Worm (Caenorhabditis elegans) whole organism, late embryonic: ENCODE measurements around the gene ZK154.1.

Experiments
- fkh-6 ChIP-seq: sonication (generic microtip); optimal IDR thresholded peaks from 2 replicates; lab custom pipeline; 2016; ENCODE audit warnings: missing genetic modification characterization, missing compliant biosample characterization
- rnt-1 ChIP-seq: sonication (generic microtip); optimal IDR thresholded peaks from 2 replicates; lab custom pipeline; 2016; ENCODE audit warnings: missing genetic modification characterization, missing compliant biosample characterization
- unc-86 ChIP-seq: sonication (generic microtip); optimal IDR thresholded peaks from 2 replicates; lab custom pipeline; 2016; ENCODE audit warnings: missing genetic modification characterization, missing compliant biosample characterization
- zip-5 ChIP-seq: sonication (generic microtip); optimal IDR thresholded peaks from 2 replicates; lab custom pipeline; 2016; ENCODE audit warnings: missing genetic modification characterization, missing compliant biosample characterization

DNA sequence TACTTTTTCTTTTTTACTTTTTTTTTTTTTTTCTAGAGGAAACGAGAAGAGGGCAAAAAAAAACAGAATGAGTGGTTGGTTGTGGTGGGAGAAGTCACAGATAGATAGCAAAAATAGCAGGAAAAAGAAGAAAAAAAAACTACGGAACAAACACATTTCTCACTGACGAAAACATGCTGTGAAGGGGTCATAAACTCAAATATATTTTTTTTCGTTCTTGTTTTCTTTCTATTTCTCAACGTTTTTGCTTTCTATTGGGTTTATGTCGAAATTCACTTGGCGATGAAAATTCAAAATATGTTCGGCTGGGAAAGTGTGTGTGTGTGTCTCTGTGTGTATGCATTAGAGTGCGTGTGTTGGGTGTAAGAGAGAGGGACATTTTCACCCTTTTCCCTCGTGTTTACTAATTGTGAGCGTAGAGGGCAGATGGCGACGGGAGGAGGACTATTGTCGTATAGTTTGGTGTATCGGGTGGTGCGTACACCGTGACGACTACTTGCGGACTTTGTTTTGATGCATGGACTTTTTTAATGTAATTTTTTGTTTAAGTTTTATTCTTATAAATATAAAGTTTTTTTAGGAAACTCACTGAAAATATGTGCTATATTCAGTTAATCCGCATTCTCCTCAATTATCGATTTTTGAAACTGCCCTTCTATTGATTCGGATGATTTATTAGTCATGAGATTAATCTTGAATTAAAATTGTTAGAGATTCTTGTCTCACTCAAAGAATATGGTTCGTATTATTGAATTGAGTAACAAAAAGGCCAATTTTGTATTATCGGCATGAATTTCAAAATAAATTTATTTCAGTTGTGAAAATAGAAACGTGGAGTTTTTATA, 30.2 kb downstream of the ZK154.1 start:
- TF ChIP-seq fkh-6 = peak; percentile 2
- no peak for TF ChIP-seq zip-5 (tag; lab: Kevin White, UChicago)
- TF ChIP-seq rnt-1 (tag; lab: Kevin White, UChicago) = peak; percentile 30
- no peak for TF ChIP-seq unc-86
